Worm (Caenorhabditis elegans) whole organism, early embryonic: Measurements from ENCODE around the gene mdl-1.

Experiments used
- B0310.2 ChIP-seq: sonication (generic microtip); optimal IDR thresholded peaks from 2 replicates; lab custom pipeline; 2016; ENCODE audit warnings: mild to moderate bottlenecking, missing genetic modification characterization, missing compliant biosample characterization
- ama-1 ChIP-seq: fragments of 150-350 bp; optimal IDR thresholded peaks from 2 replicates; lab custom pipeline; 2014
- ceh-13 ChIP-seq: fragments of 200-800 bp; sonication (Bioruptor generic); optimal IDR thresholded peaks from 2 replicates; lab custom pipeline; 2018; ENCODE audit warnings: mild to moderate bottlenecking, missing genetic modification characterization, missing compliant biosample characterization
- ceh-36 ChIP-seq: sonication (generic microtip); optimal IDR thresholded peaks from 2 replicates; lab custom pipeline; 2016; ENCODE audit warnings: missing genetic modification characterization, inconsistent platforms, missing compliant biosample characterization
- ets-7 ChIP-seq: sonication (generic microtip); optimal IDR thresholded peaks from 2 replicates; lab custom pipeline; 2016; ENCODE audit warnings: missing genotype, missing genetic modification characterization, missing compliant biosample characterization
- flt-1 ChIP-seq: fragments of 200-800 bp; sonication (Bioruptor generic); IDR thresholded peaks from 2 replicates; pipeline ENCODE4 v1.3.6; 2022; ENCODE audit warnings: missing genetic modification characterization, missing compliant biosample characterization
- hmbx-1 ChIP-seq: sonication (generic microtip); optimal IDR thresholded peaks from 2 replicates; lab custom pipeline; 2016; ENCODE audit warnings: mild to moderate bottlenecking, missing genetic modification characterization, missing compliant biosample characterization
- hmg-4 ChIP-seq: fragments of 200-800 bp; sonication (Bioruptor generic); optimal IDR thresholded peaks from 2 replicates; lab custom pipeline; 2018; ENCODE audit warnings: mild to moderate bottlenecking, missing genetic modification characterization, missing compliant biosample characterization
- hnd-1 ChIP-seq: sonication (generic microtip); optimal IDR thresholded peaks from 2 replicates; lab custom pipeline; 2016; ENCODE audit warnings: missing genetic modification characterization, missing compliant biosample characterization
- pes-1 ChIP-seq: fragments of 200-800 bp; sonication (Bioruptor generic); IDR thresholded peaks from 2 replicates; pipeline ENCODE4 v1.3.6; 2022; ENCODE audit warnings: missing genetic modification reagents, missing genetic modification characterization, missing compliant biosample characterization
- tra-4 ChIP-seq: sonication (generic microtip); optimal IDR thresholded peaks from 2 replicates; lab custom pipeline; 2017; ENCODE audit warnings: missing genetic modification characterization, missing compliant biosample characterization

ce11 chrX:6738535-6738934 is 3.6 kb upstream of the mdl-1 start:
- TF ChIP-seq ceh-36 (tag; lab: Kevin White, UChicago), result no peak
- TF ChIP-seq ceh-13 (GFP tag; lab: Kevin White, UChicago), result no peak
- no peak for TF ChIP-seq ama-1 (lab: Kevin White, UChicago)
- TF ChIP-seq hnd-1 (tag; lab: Kevin White, UChicago), result no peak
- no peak for TF ChIP-seq tra-4 (tag; lab: Kevin White, UChicago)
- no peak for TF ChIP-seq ets-7 (tag; lab: Kevin White, UChicago)
- TF ChIP-seq pes-1 (GFP tag; lab: Robert Waterston, UW), result no peak
- no peak for TF ChIP-seq B0310.2
- TF ChIP-seq flt-1 (GFP tag; lab: Robert Waterston, UW), result no peak
- TF ChIP-seq hmbx-1 (tag; lab: Kevin White, UChicago), result no peak
- TF ChIP-seq hmg-4 (GFP tag; lab: Kevin White, UChicago), result no peak
